Worm (Caenorhabditis elegans) whole organism, L1 larva: ENCODE measurements around the gene immt-1.

Source experiments
- hlh-4 ChIP-seq: sonication (generic microtip); optimal IDR thresholded peaks from 2 replicates; lab custom pipeline; 2016; ENCODE audit warnings: mild to moderate bottlenecking, missing genetic modification characterization, missing compliant biosample characterization
- mdl-1 ChIP-seq, 2 experiments: fragments of 150-350 bp; optimal IDR thresholded peaks; 2 replicates each; lab custom pipeline; 2014 to 2017; ENCODE audit warnings: missing biosample characterization in 2 of 2, missing genetic modification characterization in 2 of 2, inconsistent platforms in 1 of 2
- nhr-12 ChIP-seq: sonication (generic microtip); optimal IDR thresholded peaks from 2 replicates; lab custom pipeline; 2017; ENCODE audit warnings: missing biosample characterization, missing genetic modification characterization

- TF ChIP-seq hlh-4 (tag; lab: Kevin White, UChicago) (no peak), mdl-1 (tag; optimal IDR thresholded peaks at IDR 0.05; lab: Kevin White, UChicago) (no peak), nhr-12 (no peak)
These were observed 40.7 kb upstream of the immt-1 start for ce11 chrX:2727681-2728080.
